Worm (Caenorhabditis elegans) whole organism, L4 larva: ENCODE data around the gene C30B5.2.
A peak's percentile ranks its signal among the peaks of the same experiment; 100 is the strongest.

Experiments used
- D1046.2 ChIP-seq: fragments of 200-800 bp; sonication (Bioruptor generic); IDR thresholded peaks from 2 replicates; pipeline ENCODE4 v1.3.6; 2022; ENCODE audit warnings: missing genetic modification characterization, missing compliant biosample characterization
- F44E2.7 ChIP-seq: fragments of 200-800 bp; sonication (Bioruptor generic); IDR thresholded peaks from 2 replicates; pipeline ENCODE4 v2.1.2; 2022; ENCODE audit warnings: missing genetic modification characterization, missing compliant biosample characterization
- F49E8.2 ChIP-seq: sonication (generic microtip); optimal IDR thresholded peaks from 2 replicates; lab custom pipeline; 2016; ENCODE audit warnings: missing compliant biosample characterization, mild to moderate bottlenecking, missing genetic modification characterization, borderline replicate concordance
- T26A8.4 ChIP-seq: fragments of 200-800 bp; sonication (Bioruptor generic); IDR thresholded peaks from 2 replicates; pipeline ENCODE4 v1.3.6; 2022; ENCODE audit warnings: missing genetic modification characterization, missing compliant biosample characterization
- Y75B8A.6 ChIP-seq: fragments of 200-800 bp; sonication (Bioruptor generic); IDR thresholded peaks from 2 replicates; pipeline ENCODE4 v1.3.6; 2022; ENCODE audit warnings: missing genetic modification reagents, missing genetic modification characterization, missing compliant biosample characterization
- ZK337.2 ChIP-seq: fragments of 200-800 bp; sonication (Bioruptor generic); IDR thresholded peaks from 2 replicates; pipeline ENCODE4 v1.3.6; 2022; ENCODE audit warnings: missing genetic modification reagents, missing genetic modification characterization, missing compliant biosample characterization
- aha-1 ChIP-seq: fragments of 150-350 bp; peaks from one replicate; lab custom pipeline; 2014; ENCODE audit warnings: missing biosample characterization, missing genetic modification characterization
- ama-1 ChIP-seq: fragments of 150-350 bp; optimal IDR thresholded peaks from 2 replicates; lab custom pipeline; 2014; ENCODE audit warnings: inconsistent platforms, mixed read lengths
- attf-4 ChIP-seq: sonication (generic microtip); optimal IDR thresholded peaks from 3 replicates; lab custom pipeline; 2017; ENCODE audit warnings: missing biosample characterization, missing genetic modification characterization
- ces-1 ChIP-seq: fragments of 150-350 bp; sonication (generic microtip); optimal IDR thresholded peaks from 4 replicates; lab custom pipeline; 2014; ENCODE audit warnings: missing biosample characterization, missing genetic modification reagents, missing genetic modification characterization
- daf-16 ChIP-seq, 3 experiments: sonication (generic microtip); optimal IDR thresholded peaks; 2 replicates each; lab custom pipeline; 2016 to 2017; ENCODE audit warnings: missing genetic modification characterization in 3 of 3, missing genetic modification reagents in 3 of 3, mild to moderate bottlenecking in 2 of 3, missing compliant biosample characterization in 2 of 3, missing biosample characterization in 1 of 3, moderate library complexity in 1 of 3
- daf-8 ChIP-seq: fragments of 200-800 bp; sonication (Bioruptor generic); IDR thresholded peaks from 2 replicates; pipeline ENCODE4 v1.3.6; 2022; ENCODE audit warnings: missing genetic modification characterization, missing compliant biosample characterization
- dmd-6 ChIP-seq: fragments of 200-800 bp; sonication (Bioruptor generic); IDR thresholded peaks from 2 replicates; pipeline ENCODE4 v1.3.6; 2022; ENCODE audit warnings: missing genetic modification reagents, missing genetic modification characterization, missing compliant biosample characterization
- dve-1 ChIP-seq: sonication (generic microtip); optimal IDR thresholded peaks from 2 replicates; lab custom pipeline; 2017; ENCODE audit warnings: antibody characterized with exemption, mild to moderate bottlenecking, missing genetic modification characterization, missing compliant biosample characterization; ENCODE audit not compliant: insufficient read depth
- fkh-10 ChIP-seq: fragments of 150-350 bp; optimal IDR thresholded peaks from 2 replicates; lab custom pipeline; 2014; ENCODE audit warnings: missing biosample characterization, missing genetic modification reagents, missing genetic modification characterization
- fos-1 ChIP-seq: fragments of 150-350 bp; optimal IDR thresholded peaks from 2 replicates; lab custom pipeline; 2014; ENCODE audit warnings: missing biosample characterization, missing genetic modification characterization
- hif-1 ChIP-seq, 2 experiments: sonication (generic microtip); optimal IDR thresholded peaks; 2 replicates each; lab custom pipeline; 2016 to 2017; ENCODE audit warnings: missing compliant biosample characterization in 2 of 2, missing genetic modification characterization in 2 of 2, missing genetic modification reagents in 2 of 2, missing genotype in 2 of 2, mild to moderate bottlenecking in 1 of 2
- hlh-11 ChIP-seq: fragments of 200-800 bp; sonication (Bioruptor generic); optimal IDR thresholded peaks from 2 replicates; lab custom pipeline; 2018; ENCODE audit warnings: mild to moderate bottlenecking, missing genetic modification characterization, missing compliant biosample characterization
- hlh-30 ChIP-seq: sonication (generic microtip); optimal IDR thresholded peaks from 2 replicates; lab custom pipeline; 2017; ENCODE audit warnings: antibody characterized with exemption, mild to moderate bottlenecking, missing genetic modification characterization, missing compliant biosample characterization; ENCODE audit not compliant: insufficient read depth
- hmg-1.1 ChIP-seq: fragments of 200-800 bp; sonication (Bioruptor generic); IDR thresholded peaks from 2 replicates; pipeline ENCODE4 v1.3.6; 2022; ENCODE audit warnings: missing genetic modification reagents, missing genetic modification characterization, missing compliant biosample characterization
- jun-1 ChIP-seq: fragments of 150-350 bp; optimal IDR thresholded peaks from 2 replicates; lab custom pipeline; 2014; ENCODE audit warnings: missing biosample characterization, missing genetic modification reagents, missing genetic modification characterization
- lin-1 ChIP-seq: fragments of 200-800 bp; sonication (Bioruptor generic); IDR thresholded peaks from 2 replicates; pipeline ENCODE4 v1.3.6; 2022; ENCODE audit warnings: missing genetic modification reagents, missing genetic modification characterization, missing compliant biosample characterization
- lin-29 ChIP-seq: fragments of 200-800 bp; sonication (Bioruptor generic); IDR thresholded peaks from 2 replicates; pipeline ENCODE4 v1.3.6; 2022; ENCODE audit warnings: missing genetic modification reagents, missing genetic modification characterization, missing compliant biosample characterization
- madf-9 ChIP-seq: fragments of 200-800 bp; sonication (Bioruptor generic); conservative IDR thresholded peaks from 2 replicates; pipeline ENCODE4 v1.3.6; 2022; ENCODE audit warnings: missing genetic modification reagents, missing genetic modification characterization, missing compliant biosample characterization
- mdl-1 ChIP-seq, 2 experiments: fragments of 150-350 bp in 1 of 2; sonication (generic microtip) in 1 of 2; optimal IDR thresholded peaks; 2 replicates each; lab custom pipeline; 2014 to 2017; ENCODE audit warnings: missing biosample characterization in 2 of 2, missing genetic modification characterization in 2 of 2
- mep-1 ChIP-seq: fragments of 150-350 bp; sonication (generic microtip); optimal IDR thresholded peaks from 3 replicates; lab custom pipeline; 2014; ENCODE audit warnings: missing biosample characterization, missing genetic modification characterization
- mes-2 ChIP-seq: sonication (generic microtip); optimal IDR thresholded peaks from 2 replicates; lab custom pipeline; 2016; ENCODE audit warnings: missing genotype, mild to moderate bottlenecking, missing genetic modification characterization, missing compliant biosample characterization; ENCODE audit not compliant: poor library complexity, severe bottlenecking
- mxl-3 ChIP-seq: fragments of 200-800 bp; sonication (Bioruptor generic); optimal IDR thresholded peaks from 2 replicates; lab custom pipeline; 2018; ENCODE audit warnings: mild to moderate bottlenecking, missing genetic modification characterization, missing compliant biosample characterization
- nhr-28 ChIP-seq: fragments of 150-350 bp; optimal IDR thresholded peaks from 2 replicates; lab custom pipeline; 2014; ENCODE audit warnings: missing biosample characterization, missing genetic modification characterization
- nhr-41 ChIP-seq: fragments of 200-800 bp; sonication (Bioruptor generic); IDR thresholded peaks from 2 replicates; pipeline ENCODE4 v1.3.6; 2022; ENCODE audit warnings: missing genetic modification reagents, missing genetic modification characterization, missing compliant biosample characterization
- nhr-48 ChIP-seq: sonication (generic microtip); optimal IDR thresholded peaks from 2 replicates; lab custom pipeline; 2016; ENCODE audit warnings: mild to moderate bottlenecking, missing genetic modification characterization, missing compliant biosample characterization
- nhr-6 ChIP-seq: fragments of 150-350 bp; optimal IDR thresholded peaks from 2 replicates; lab custom pipeline; 2014; ENCODE audit warnings: missing biosample characterization, missing genetic modification characterization
- nhr-77 ChIP-seq: fragments of 150-350 bp; optimal IDR thresholded peaks from 2 replicates; lab custom pipeline; 2014; ENCODE audit warnings: missing biosample characterization, missing genetic modification characterization
- snpc-1.2 ChIP-seq: fragments of 200-800 bp; sonication (Bioruptor generic); IDR thresholded peaks from 2 replicates; pipeline ENCODE4 v1.3.6; 2022; ENCODE audit warnings: missing genetic modification reagents, missing genetic modification characterization, missing compliant biosample characterization
- snpc-4 ChIP-seq: fragments of 150-350 bp; optimal IDR thresholded peaks from 2 replicates; lab custom pipeline; 2014; ENCODE audit warnings: missing biosample characterization, missing genetic modification characterization
- unc-62 ChIP-seq, 3 experiments: fragments of 150-350 bp in 1 of 3; sonication (generic microtip); optimal IDR thresholded peaks in 2 of 3; peaks in 1 of 3; 1 replicate in 1 of 3; 2 replicates in 2 of 3; lab custom pipeline; 2014 to 2017; ENCODE audit warnings: missing biosample characterization in 3 of 3, missing genetic modification characterization in 3 of 3, missing genetic modification reagents in 3 of 3, missing genotype in 1 of 3
- zip-11 ChIP-seq: fragments of 200-800 bp; sonication (Bioruptor generic); IDR thresholded peaks from 2 replicates; pipeline ENCODE4 v1.3.6; 2022; ENCODE audit warnings: missing genetic modification characterization, missing compliant biosample characterization

Gene C30B5.2

DNA sequence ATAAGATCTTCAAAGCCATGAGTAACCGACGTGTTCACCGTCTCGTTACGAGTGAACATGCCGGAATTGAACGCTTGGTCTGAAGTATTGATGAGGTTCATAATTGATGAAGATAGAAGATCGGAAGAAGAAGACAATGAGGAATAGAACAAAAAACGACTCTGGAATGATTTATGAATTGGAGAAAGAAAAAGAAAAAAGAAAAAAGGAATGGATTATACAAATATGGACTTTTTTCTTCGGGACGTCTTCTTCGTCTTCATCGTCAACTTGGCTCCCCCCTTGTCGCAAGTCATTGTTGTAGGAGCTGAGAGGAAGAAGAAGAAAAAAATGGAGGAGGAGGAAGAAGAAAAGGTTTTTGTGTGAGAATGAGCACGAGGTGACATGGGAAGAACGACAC lies 30.0 kb downstream of the C30B5.2 start, which contains the start of gene srsy-2:
Gene srsy-2, minus strand, starts transcription at position 101 of the 400 bp plus-strand sequence.
- TF ChIP-seq F49E8.2 (no peak), nhr-48 (tag; lab: Kevin White, UChicago) (no peak), nhr-77 (no peak), fos-1 (tag; lab: Kevin White, UChicago) (no peak), aha-1 (tag; lab: Kevin White, UChicago) (peak; percentile 28), lin-1 (GFP tag; lab: Robert Waterston, UW) (no peak), snpc-1.2 (GFP tag; lab: Robert Waterston, UW) (no peak), nhr-41 (no peak), fkh-10 (GFP tag; lab: Kevin White, UChicago) (peak; percentile 32), zip-11 (GFP tag; lab: Robert Waterston, UW) (no peak), ama-1 (no peak), attf-4 (no peak)

DNA sequence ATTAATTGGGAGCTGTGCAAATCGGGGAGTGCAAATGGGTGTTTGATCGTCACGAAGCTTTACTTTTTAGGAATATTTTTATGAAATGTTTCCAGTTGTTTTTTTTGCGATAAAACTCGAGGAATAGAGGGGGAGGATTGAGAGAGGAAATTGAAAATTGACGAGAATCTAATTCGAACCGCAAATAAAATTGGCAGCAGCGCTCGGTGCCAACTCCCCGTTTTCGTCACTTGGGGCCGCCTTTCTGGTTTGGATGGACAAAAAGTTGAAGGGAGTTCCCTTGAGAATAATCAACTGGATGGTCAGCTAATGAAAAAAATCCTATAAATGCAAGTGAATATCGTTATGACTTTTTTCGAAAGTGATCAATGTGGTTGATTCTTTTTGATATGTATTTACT lies 33.1 kb downstream of the C30B5.2 start:
- no peak for TF ChIP-seq lin-29 (GFP tag; lab: Robert Waterston, UW)
- no peak for TF ChIP-seq D1046.2 (GFP tag; lab: Robert Waterston, UW)
- no peak for TF ChIP-seq ZK337.2 (GFP tag; lab: Robert Waterston, UW)
- TF ChIP-seq ces-1: peak; percentile 26
- no peak for TF ChIP-seq snpc-4 (tag; lab: Kevin White, UChicago)
- TF ChIP-seq T26A8.4: no peak
- no peak for TF ChIP-seq F44E2.7

DNA sequence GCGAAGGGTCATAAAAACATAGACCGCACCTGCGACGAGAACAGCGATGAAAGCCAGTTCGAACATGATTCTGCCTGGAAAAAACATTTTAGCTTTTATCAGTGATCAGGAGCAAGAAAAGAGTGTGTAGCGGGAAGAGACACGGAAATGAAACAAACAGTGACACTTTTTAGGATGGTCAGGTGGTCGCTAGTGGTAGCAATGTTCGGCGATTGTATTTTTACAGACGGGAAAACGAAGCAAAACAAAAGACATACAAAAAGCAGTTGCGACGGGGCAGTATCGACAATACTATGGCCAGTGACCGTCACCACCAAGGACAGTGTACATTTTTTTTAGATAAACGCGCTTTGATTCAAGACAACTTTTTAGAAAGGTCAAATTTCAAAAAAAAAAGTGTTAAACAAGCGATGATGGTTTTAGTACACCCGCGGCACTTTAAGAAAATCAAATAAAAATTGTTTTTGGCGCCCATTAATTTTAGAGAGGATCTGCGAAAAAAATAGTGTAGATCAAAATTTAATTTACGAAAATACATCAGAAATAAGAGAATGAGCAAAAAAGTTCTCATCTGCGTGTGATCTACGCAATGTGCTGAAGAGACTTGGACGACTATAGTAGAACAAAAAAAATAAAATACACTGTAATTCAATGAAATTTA lies 38.6 kb downstream of the C30B5.2 start, which contains the start of gene T24H7.9:
Gene T24H7.9, minus strand, starts transcription at position 74 of the 661 bp plus-strand sequence.
- peak; percentile 23 for TF ChIP-seq mes-2 (tag; lab: Kevin White, UChicago)
- TF ChIP-seq dve-1 (tag; lab: Kevin White, UChicago): peak; percentile 61
- TF ChIP-seq mep-1 (tag; lab: Kevin White, UChicago): peak; percentile 8
- peak; percentile 68 for TF ChIP-seq hlh-11 (tag; lab: Kevin White, UChicago)
- no peak for TF ChIP-seq daf-16 (GFP tag; optimal IDR thresholded peaks at IDR 0.05; lab: Kevin White, UChicago)
- peak; percentile 60 for TF ChIP-seq daf-16 (tag; optimal IDR thresholded peaks at IDR 0.05; lab: Kevin White, UChicago)
- TF ChIP-seq madf-9 (GFP tag; lab: Robert Waterston, UW): no peak
- peak; percentile 37; the same call in 1 of the 2 replicates for TF ChIP-seq dmd-6
- TF ChIP-seq nhr-28: peak; percentile 31
- peak; percentile 68 for TF ChIP-seq aha-1 (tag; lab: Kevin White, UChicago)
- TF ChIP-seq mxl-3 (GFP tag; lab: Kevin White, UChicago): no peak
- TF ChIP-seq hlh-30 (tag; lab: Kevin White, UChicago): peak; percentile 66
- 0 out of 2 replicates have a peak, but pooled peaks have one; percentile 41 for TF ChIP-seq lin-1 (GFP tag; lab: Robert Waterston, UW)
- no peak for TF ChIP-seq F44E2.7
- no peak for TF ChIP-seq F49E8.2
- TF ChIP-seq hif-1 (tag; optimal IDR thresholded peaks at IDR 0.05; lab: Kevin White, UChicago): no peak
- peak; percentile 43; the same call in 1 of the 2 replicates for TF ChIP-seq lin-29 (GFP tag; lab: Robert Waterston, UW)

DNA sequence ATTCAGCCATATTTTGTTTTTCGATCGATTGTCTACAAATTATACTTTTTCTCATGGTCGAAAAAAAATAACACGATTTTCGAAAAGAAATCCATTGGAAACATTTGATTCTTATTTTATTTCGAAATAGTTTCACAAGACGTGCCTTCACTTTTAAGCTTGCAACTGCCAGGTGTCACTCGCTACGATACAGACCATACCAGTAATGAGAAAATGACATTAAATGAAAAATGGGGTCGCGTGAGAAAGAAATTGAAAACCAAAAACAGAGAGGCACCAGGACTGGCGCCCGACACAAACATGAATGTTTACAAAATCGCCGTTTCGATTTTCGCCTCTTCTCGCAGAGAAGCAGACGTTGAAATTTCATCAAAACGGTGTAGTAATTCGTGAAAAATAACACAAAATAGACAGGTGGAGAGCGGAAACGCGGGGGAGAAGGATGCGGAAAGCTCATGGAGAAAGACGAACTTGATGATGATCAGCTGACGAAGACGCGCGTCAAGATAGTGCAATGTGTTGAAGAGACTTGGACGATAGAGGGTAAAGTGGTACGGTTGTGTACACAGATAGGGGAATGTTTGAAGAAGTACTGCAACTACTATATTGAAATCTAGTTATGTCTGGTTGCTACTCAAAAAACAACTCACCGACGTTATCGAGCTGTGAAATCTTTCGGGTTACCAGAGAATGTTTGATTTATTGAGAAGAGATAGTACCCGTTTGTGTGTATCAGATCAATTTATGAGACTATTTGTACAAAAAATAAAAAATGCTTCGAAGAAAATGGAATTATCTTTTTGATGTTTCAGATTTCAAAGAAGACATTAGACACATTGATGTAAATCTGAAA lies 39.3 kb downstream of the C30B5.2 start:
- TF ChIP-seq hmg-1.1 (GFP tag; lab: Robert Waterston, UW) (peak; percentile 32; the same call in 1 of the 2 replicates), nhr-6 (tag; lab: Kevin White, UChicago) (peak; percentile 49), hlh-30 (tag; lab: Kevin White, UChicago) (peak; percentile 49), Y75B8A.6 (GFP tag; lab: Robert Waterston, UW) (no peak), unc-62 (GFP tag; optimal IDR thresholded peaks at IDR 0.05 in 1 of 2; lab: Kevin White, UChicago) (peak in 1 of 2 experiments; percentile 60), unc-62 (tag; optimal IDR thresholded peaks at IDR 0.05; lab: Kevin White, UChicago) (no peak), daf-8 (GFP tag; lab: Robert Waterston, UW) (no peak), hlh-11 (tag; lab: Kevin White, UChicago) (peak; percentile 59), madf-9 (GFP tag; lab: Robert Waterston, UW) (peak; percentile 49; the same call in 1 of the 2 replicates), daf-16 (GFP tag; optimal IDR thresholded peaks at IDR 0.05; lab: Kevin White, UChicago) (peak in 1 of 2 experiments; percentile 44), daf-16 (tag; optimal IDR thresholded peaks at IDR 0.05; lab: Kevin White, UChicago) (peak; percentile 65), jun-1 (tag; lab: Kevin White, UChicago) (no peak), mdl-1 (tag; optimal IDR thresholded peaks at IDR 0.05; lab: Kevin White, UChicago) (peak in 1 of 2 experiments; percentile 27)
